Worm (Caenorhabditis elegans) whole organism, L4 larva: ENCODE measurements around the gene sek-4.
A peak's percentile ranks its signal among the peaks of the same experiment; 100 is the strongest.

Experiments
- D1046.2 ChIP-seq: fragments of 200-800 bp; sonication (Bioruptor generic); IDR thresholded peaks from 2 replicates; pipeline ENCODE4 v1.3.6; 2022; ENCODE audit warnings: missing genetic modification characterization, missing compliant biosample characterization
- T20F7.1 ChIP-seq: fragments of 200-800 bp; sonication (Bioruptor generic); optimal IDR thresholded peaks from 2 replicates; lab custom pipeline; 2018; ENCODE audit warnings: mild to moderate bottlenecking, missing genetic modification characterization, missing compliant biosample characterization
- Y5F2A.4 ChIP-seq: fragments of 200-800 bp; sonication (Bioruptor generic); optimal IDR thresholded peaks from 2 replicates; lab custom pipeline; 2018; ENCODE audit warnings: mild to moderate bottlenecking, missing genetic modification characterization, missing compliant biosample characterization
- Y75B8A.6 ChIP-seq: fragments of 200-800 bp; sonication (Bioruptor generic); IDR thresholded peaks from 2 replicates; pipeline ENCODE4 v1.3.6; 2022; ENCODE audit warnings: missing genetic modification reagents, missing genetic modification characterization, missing compliant biosample characterization
- aha-1 ChIP-seq: fragments of 150-350 bp; peaks from one replicate; lab custom pipeline; 2014; ENCODE audit warnings: missing biosample characterization, missing genetic modification characterization
- ama-1 ChIP-seq: fragments of 150-350 bp; optimal IDR thresholded peaks from 2 replicates; lab custom pipeline; 2014; ENCODE audit warnings: inconsistent platforms, mixed read lengths
- ceh-44 ChIP-seq: fragments of 200-800 bp; sonication (Bioruptor generic); IDR thresholded peaks from 2 replicates; pipeline ENCODE4 v1.3.6; 2022; ENCODE audit warnings: missing genetic modification reagents, missing genetic modification characterization, missing compliant biosample characterization
- ceh-62 ChIP-seq: sonication (generic microtip); optimal IDR thresholded peaks from 2 replicates; lab custom pipeline; 2017; ENCODE audit warnings: missing biosample characterization, missing genetic modification characterization
- ceh-82 ChIP-seq: sonication (generic microtip); optimal IDR thresholded peaks from 2 replicates; lab custom pipeline; 2017; ENCODE audit warnings: missing biosample characterization, missing genetic modification characterization
- ces-1 ChIP-seq: fragments of 150-350 bp; sonication (generic microtip); optimal IDR thresholded peaks from 4 replicates; lab custom pipeline; 2014; ENCODE audit warnings: missing biosample characterization, missing genetic modification reagents, missing genetic modification characterization
- ctbp-1 ChIP-seq: fragments of 200-800 bp; sonication (Bioruptor generic); IDR thresholded peaks from 2 replicates; pipeline ENCODE4 v1.3.6; 2022; ENCODE audit warnings: missing genetic modification reagents, missing genetic modification characterization, missing compliant biosample characterization
- daf-16 ChIP-seq, 3 experiments: sonication (generic microtip); optimal IDR thresholded peaks; 2 replicates each; lab custom pipeline; 2016 to 2017; ENCODE audit warnings: missing genetic modification characterization in 3 of 3, missing genetic modification reagents in 3 of 3, mild to moderate bottlenecking in 2 of 3, missing compliant biosample characterization in 2 of 3, missing biosample characterization in 1 of 3, moderate library complexity in 1 of 3
- dmd-6 ChIP-seq: fragments of 200-800 bp; sonication (Bioruptor generic); IDR thresholded peaks from 2 replicates; pipeline ENCODE4 v1.3.6; 2022; ENCODE audit warnings: missing genetic modification reagents, missing genetic modification characterization, missing compliant biosample characterization
- dmd-9 ChIP-seq: fragments of 200-800 bp; sonication (Bioruptor generic); IDR thresholded peaks from 2 replicates; pipeline ENCODE4 v1.3.6; 2022; ENCODE audit warnings: missing genetic modification reagents, missing genetic modification characterization, missing compliant biosample characterization
- duxl-1 ChIP-seq: sonication (generic microtip); optimal IDR thresholded peaks from 2 replicates; lab custom pipeline; 2016; ENCODE audit warnings: mild to moderate bottlenecking, missing genetic modification characterization, moderate library complexity, missing compliant biosample characterization; ENCODE audit not compliant: poor library complexity
- dve-1 ChIP-seq: sonication (generic microtip); optimal IDR thresholded peaks from 2 replicates; lab custom pipeline; 2017; ENCODE audit warnings: antibody characterized with exemption, mild to moderate bottlenecking, missing genetic modification characterization, missing compliant biosample characterization; ENCODE audit not compliant: insufficient read depth
- egl-43 ChIP-seq: fragments of 200-800 bp; sonication (Bioruptor generic); IDR thresholded peaks from 2 replicates; pipeline ENCODE4 v1.3.6; 2022; ENCODE audit warnings: missing genetic modification reagents, missing genetic modification characterization, missing compliant biosample characterization
- hif-1 ChIP-seq, 2 experiments: sonication (generic microtip); optimal IDR thresholded peaks; 2 replicates each; lab custom pipeline; 2016 to 2017; ENCODE audit warnings: missing compliant biosample characterization in 2 of 2, missing genetic modification characterization in 2 of 2, missing genetic modification reagents in 2 of 2, missing genotype in 2 of 2, mild to moderate bottlenecking in 1 of 2
- hlh-11 ChIP-seq: fragments of 200-800 bp; sonication (Bioruptor generic); optimal IDR thresholded peaks from 2 replicates; lab custom pipeline; 2018; ENCODE audit warnings: mild to moderate bottlenecking, missing genetic modification characterization, missing compliant biosample characterization
- hmg-1.1 ChIP-seq: fragments of 200-800 bp; sonication (Bioruptor generic); IDR thresholded peaks from 2 replicates; pipeline ENCODE4 v1.3.6; 2022; ENCODE audit warnings: missing genetic modification reagents, missing genetic modification characterization, missing compliant biosample characterization
- lim-7 ChIP-seq: fragments of 200-800 bp; sonication (Bioruptor generic); IDR thresholded peaks from 2 replicates; pipeline ENCODE4 v1.3.6; 2022; ENCODE audit warnings: missing genetic modification characterization, missing compliant biosample characterization
- lin-29 ChIP-seq: fragments of 200-800 bp; sonication (Bioruptor generic); IDR thresholded peaks from 2 replicates; pipeline ENCODE4 v1.3.6; 2022; ENCODE audit warnings: missing genetic modification reagents, missing genetic modification characterization, missing compliant biosample characterization
- lin-38 ChIP-seq: fragments of 200-800 bp; sonication (Bioruptor generic); IDR thresholded peaks from 2 replicates; pipeline ENCODE4 v1.3.6; 2022; ENCODE audit warnings: missing genetic modification reagents, missing genetic modification characterization, missing compliant biosample characterization
- lir-3 ChIP-seq: sonication (generic microtip); optimal IDR thresholded peaks from 2 replicates; lab custom pipeline; 2016; ENCODE audit warnings: mild to moderate bottlenecking, missing genetic modification characterization, missing compliant biosample characterization
- mdl-1 ChIP-seq, 2 experiments: fragments of 150-350 bp in 1 of 2; sonication (generic microtip) in 1 of 2; optimal IDR thresholded peaks; 2 replicates each; lab custom pipeline; 2014 to 2017; ENCODE audit warnings: missing biosample characterization in 2 of 2, missing genetic modification characterization in 2 of 2
- mep-1 ChIP-seq: fragments of 150-350 bp; sonication (generic microtip); optimal IDR thresholded peaks from 3 replicates; lab custom pipeline; 2014; ENCODE audit warnings: missing biosample characterization, missing genetic modification characterization
- mes-2 ChIP-seq: sonication (generic microtip); optimal IDR thresholded peaks from 2 replicates; lab custom pipeline; 2016; ENCODE audit warnings: missing genotype, mild to moderate bottlenecking, missing genetic modification characterization, missing compliant biosample characterization; ENCODE audit not compliant: poor library complexity, severe bottlenecking
- mxl-3 ChIP-seq: fragments of 200-800 bp; sonication (Bioruptor generic); optimal IDR thresholded peaks from 2 replicates; lab custom pipeline; 2018; ENCODE audit warnings: mild to moderate bottlenecking, missing genetic modification characterization, missing compliant biosample characterization
- nhr-111 ChIP-seq: fragments of 200-800 bp; sonication (Bioruptor generic); optimal IDR thresholded peaks from 2 replicates; lab custom pipeline; 2018; ENCODE audit warnings: mild to moderate bottlenecking, missing genetic modification characterization, missing compliant biosample characterization
- nhr-25 ChIP-seq: sonication (generic microtip); optimal IDR thresholded peaks from 2 replicates; lab custom pipeline; 2017; ENCODE audit warnings: missing genetic modification characterization, mild to moderate bottlenecking, missing compliant biosample characterization, antibody characterized with exemption, moderate library complexity, borderline replicate concordance; ENCODE audit not compliant: insufficient read depth
- nhr-28 ChIP-seq: fragments of 150-350 bp; optimal IDR thresholded peaks from 2 replicates; lab custom pipeline; 2014; ENCODE audit warnings: missing biosample characterization, missing genetic modification characterization
- nhr-48 ChIP-seq: sonication (generic microtip); optimal IDR thresholded peaks from 2 replicates; lab custom pipeline; 2016; ENCODE audit warnings: mild to moderate bottlenecking, missing genetic modification characterization, missing compliant biosample characterization
- pha-4 ChIP-seq, 2 experiments: fragments of 150-350 bp in 1 of 2; fragments of 200-800 bp in 1 of 2; sonication (Bioruptor generic) in 1 of 2; IDR thresholded peaks in 1 of 2; optimal IDR thresholded peaks in 1 of 2; 2 replicates each; pipeline versions ENCODE4 v1.3.6 to Lab custom; 2014 to 2022; ENCODE audit warnings: missing genetic modification characterization in 2 of 2, missing genetic modification reagents in 2 of 2, missing biosample characterization in 1 of 2, missing compliant biosample characterization in 1 of 2
- pqm-1 ChIP-seq: sonication (generic microtip); optimal IDR thresholded peaks from 2 replicates; lab custom pipeline; 2017; ENCODE audit warnings: missing biosample characterization, missing genetic modification characterization
- rbr-2 ChIP-seq: sonication (generic microtip); optimal IDR thresholded peaks from 2 replicates; lab custom pipeline; 2016; ENCODE audit warnings: missing genotype, missing genetic modification characterization, missing compliant biosample characterization
- unc-130 ChIP-seq: sonication (generic microtip); optimal IDR thresholded peaks from 2 replicates; lab custom pipeline; 2016; ENCODE audit warnings: missing genetic modification reagents, missing genetic modification characterization, missing compliant biosample characterization
- unc-62 ChIP-seq, 3 experiments: fragments of 150-350 bp in 1 of 3; sonication (generic microtip); optimal IDR thresholded peaks in 2 of 3; peaks in 1 of 3; 1 replicate in 1 of 3; 2 replicates in 2 of 3; lab custom pipeline; 2014 to 2017; ENCODE audit warnings: missing biosample characterization in 3 of 3, missing genetic modification characterization in 3 of 3, missing genetic modification reagents in 3 of 3, missing genotype in 1 of 3
- zag-1 ChIP-seq: fragments of 150-350 bp; optimal IDR thresholded peaks from 2 replicates; lab custom pipeline; 2014; ENCODE audit warnings: missing biosample characterization, missing genetic modification characterization
- ztf-7 ChIP-seq: fragments of 150-350 bp; optimal IDR thresholded peaks from 2 replicates; lab custom pipeline; 2014; ENCODE audit warnings: missing biosample characterization, missing genetic modification characterization

sek-4 gene

DNA sequence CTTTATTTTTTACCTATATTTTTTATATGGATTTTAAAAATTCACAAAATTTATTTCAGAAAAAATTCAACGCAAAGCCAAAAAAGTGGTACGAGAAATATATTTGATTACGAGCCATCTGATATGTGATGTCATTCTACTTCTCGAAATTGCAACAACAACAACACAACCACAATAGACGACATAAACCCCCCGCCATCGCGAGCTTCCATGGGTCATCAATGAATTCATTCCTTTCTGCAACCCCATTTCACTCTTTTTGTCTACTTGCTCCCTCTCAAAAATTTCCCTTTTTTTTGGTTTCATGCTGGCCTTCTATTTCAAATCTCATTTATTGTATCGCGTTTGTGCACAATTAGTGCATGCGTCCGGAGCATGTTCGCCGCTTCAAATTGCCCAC, 27.0 kb upstream of the sek-4 start:
- TF ChIP-seq pqm-1 (tag; lab: Kevin White, UChicago) (no peak), lin-38 (GFP tag; lab: Robert Waterston, UW) (no peak), lir-3 (no peak), ceh-62 (tag; lab: Kevin White, UChicago) (no peak), nhr-25 (tag; lab: Kevin White, UChicago) (no peak), Y75B8A.6 (no peak), aha-1 (tag; lab: Kevin White, UChicago) (peak; percentile 93), ces-1 (GFP tag; lab: Kevin White, UChicago) (no peak), zag-1 (tag; lab: Kevin White, UChicago) (no peak)

- no peak for TF ChIP-seq ama-1 (lab: Kevin White, UChicago)
- TF ChIP-seq nhr-48 (tag; lab: Kevin White, UChicago), result no peak
- no peak for TF ChIP-seq pha-4 (GFP tag; IDR thresholded peaks at IDR 0.05; lab: Robert Waterston, UW)
- TF ChIP-seq pha-4 (tag; optimal IDR thresholded peaks at IDR 0.05; lab: Kevin White, UChicago), result no peak
- peak; percentile 47 for TF ChIP-seq duxl-1 (tag; lab: Kevin White, UChicago)
- no peak for TF ChIP-seq unc-130 (GFP tag; lab: Kevin White, UChicago)
- peak; percentile 13 for TF ChIP-seq hlh-11 (tag; lab: Kevin White, UChicago)
- peak in 1 of 2 experiments; percentile 5 for TF ChIP-seq unc-62 (GFP tag; optimal IDR thresholded peaks at IDR 0.05 in 1 of 2; lab: Kevin White, UChicago)
- no peak for TF ChIP-seq unc-62 (tag; optimal IDR thresholded peaks at IDR 0.05; lab: Kevin White, UChicago)
- TF ChIP-seq aha-1 (tag; lab: Kevin White, UChicago), result peak; percentile 94
- peak; percentile 7 for TF ChIP-seq nhr-28 (tag; lab: Kevin White, UChicago)
Observed at ce11 chrX:5348529-5349148, 26.2 kb upstream of the sek-4 start, which contains the start of gene syx-3. syx-3 (plus strand) TSS chrX:5349098.

ce11 chrX:5354022-5354876, 20.6 kb upstream of the sek-4 start, which contains the start of gene pfn-2:
pfn-2 (minus strand) TSS chrX:5354072.
- TF ChIP-seq mxl-3 (peak; percentile 85), egl-43 (GFP tag; lab: Robert Waterston, UW) (0 out of 2 replicates have a peak, but pooled peaks have one; percentile 72), ctbp-1 (GFP tag; lab: Robert Waterston, UW) (0 out of 2 replicates have a peak, but pooled peaks have one; percentile 13), ama-1 (lab: Kevin White, UChicago) (no peak), D1046.2 (GFP tag; lab: Robert Waterston, UW) (no peak), T20F7.1 (no peak), lin-29 (GFP tag; lab: Robert Waterston, UW) (peak; percentile 40; the same call in 1 of the 2 replicates), hmg-1.1 (peak; percentile 69), unc-62 (GFP tag; optimal IDR thresholded peaks at IDR 0.05 in 1 of 2; lab: Kevin White, UChicago) (peak in 1 of 2 experiments; percentile 66), unc-62 (tag; optimal IDR thresholded peaks at IDR 0.05; lab: Kevin White, UChicago) (no peak), nhr-111 (GFP tag; lab: Kevin White, UChicago) (peak; percentile 14), dmd-6 (GFP tag; lab: Robert Waterston, UW) (peak; percentile 40), ceh-82 (tag; lab: Kevin White, UChicago) (no peak), pha-4 (GFP tag; IDR thresholded peaks at IDR 0.05; lab: Robert Waterston, UW) (peak; percentile 5; the same call in 1 of the 2 replicates), pha-4 (tag; optimal IDR thresholded peaks at IDR 0.05; lab: Kevin White, UChicago) (no peak), pqm-1 (tag; lab: Kevin White, UChicago) (peak; percentile 38), ztf-7 (no peak), mep-1 (peak; percentile 33), dmd-9 (0 out of 2 replicates have a peak, but pooled peaks have one; percentile 32), aha-1 (tag; lab: Kevin White, UChicago) (peak; percentile 98), dve-1 (tag; lab: Kevin White, UChicago) (peak; percentile 19), daf-16 (GFP tag; optimal IDR thresholded peaks at IDR 0.05; lab: Kevin White, UChicago) (no peak), daf-16 (tag; optimal IDR thresholded peaks at IDR 0.05; lab: Kevin White, UChicago) (peak; percentile 76), rbr-2 (tag; lab: Kevin White, UChicago) (peak; percentile 47), lim-7 (0 out of 2 replicates have a peak, but pooled peaks have one; percentile 8), mdl-1 (tag; optimal IDR thresholded peaks at IDR 0.05; lab: Kevin White, UChicago) (peak in 1 of 2 experiments; percentile 48), Y5F2A.4 (GFP tag; lab: Kevin White, UChicago) (no peak), mes-2 (peak; percentile 31), nhr-28 (tag; lab: Kevin White, UChicago) (peak; percentile 38), ceh-44 (GFP tag; lab: Robert Waterston, UW) (no peak), hif-1 (tag; optimal IDR thresholded peaks at IDR 0.05; lab: Kevin White, UChicago) (peak in 1 of 2 experiments; percentile 32)
